Fruit fly (Drosophila melanogaster) whole organism, pupa: Measurements from ENCODE around the gene CG10738.

ENCODE experiments used
- CG12605 ChIP-seq: fragments of 200-800 bp; sonication (Bioruptor generic); IDR thresholded peaks from 2 replicates; pipeline ENCODE4 v1.3.6; 2022; ENCODE audit warnings: missing biosample characterization, missing genetic modification characterization
- CG34367 ChIP-seq: fragments of 200-800 bp; sonication (Bioruptor generic); optimal IDR thresholded peaks from 2 replicates; lab custom pipeline; 2018; ENCODE audit warnings: missing biosample characterization, mild to moderate bottlenecking, missing genetic modification characterization
- CG9948 ChIP-seq: fragments of 200-800 bp; sonication (Bioruptor generic); optimal IDR thresholded peaks from 2 replicates; lab custom pipeline; 2018; ENCODE audit warnings: missing biosample characterization, mild to moderate bottlenecking, missing genetic modification characterization, moderate library complexity
- Ets98B ChIP-seq: fragments of 200-800 bp; sonication (Bioruptor generic); IDR thresholded peaks from 2 replicates; pipeline ENCODE4 v1.3.6; 2022; ENCODE audit warnings: missing biosample characterization, missing genetic modification characterization
- Pif1B ChIP-seq: fragments of 200-800 bp; sonication (Bioruptor generic); optimal IDR thresholded peaks from 3 replicates; lab custom pipeline; 2016; ENCODE audit warnings: missing biosample characterization, missing genetic modification characterization
- fd96Ca ChIP-seq: fragments of 200-800 bp; sonication (Bioruptor generic); IDR thresholded peaks from 3 replicates; pipeline ENCODE4 v1.3.6; 2022; ENCODE audit warnings: missing biosample characterization, missing genetic modification characterization

dm6 chr3L:13422286-13422787 lies 28.2 kb upstream of the CG10738 start, which contains the start of gene CG32121:
- TF ChIP-seq CG12605 (GFP tag; lab: Robert Waterston, UW) (no peak), Ets98B (no peak), Pif1B (no peak), CG34367 (tag; lab: Kevin White, UChicago) (no peak), CG9948 (no peak), fd96Ca (GFP tag; lab: Robert Waterston, UW) (no peak)
